Worm (Caenorhabditis elegans): ENCODE data around the gene C05E11.3.
A peak's percentile ranks its signal among the peaks of the same experiment; 100 is the strongest.

ce11 chrX:4569276-4569675, 8.8 kb upstream of the C05E11.3 start:
- TF ChIP-seq lsy-2 (tag; optimal IDR thresholded peaks at IDR 0.05) = no peak
- no peak for TF ChIP-seq ceh-82 (tag; optimal IDR thresholded peaks at IDR 0.05)
- no peak for TF ChIP-seq egl-27 (tag; optimal IDR thresholded peaks at IDR 0.05)
- TF ChIP-seq T26A8.4 (GFP tag; IDR thresholded peaks at IDR 0.05) = no peak
- no peak for TF ChIP-seq zfp-3 (GFP tag; conservative IDR thresholded peaks at IDR 0.05)
- no peak for TF ChIP-seq F26F4.8 (GFP tag; conservative IDR thresholded peaks at IDR 0.05)
- TF ChIP-seq F49E8.2 (tag; optimal IDR thresholded peaks at IDR 0.05; ENCODE audit: borderline replicate concordance) = no peak
- no peak for TF ChIP-seq rbr-2 (tag; optimal IDR thresholded peaks at IDR 0.05)
- no peak for TF ChIP-seq ctbp-1 (GFP tag; IDR thresholded peaks at IDR 0.05)
- no peak for TF ChIP-seq R02D3.7 (tag; optimal IDR thresholded peaks at IDR 0.05)
- TF ChIP-seq nhr-77 (tag; optimal IDR thresholded peaks at IDR 0.05) = no peak
- TF ChIP-seq unc-62 (GFP tag; optimal IDR thresholded peaks at IDR 0.05 in 1 of 2) = peak in 1 of 2 experiments; percentile 75
- no peak for TF ChIP-seq unc-62 (tag; optimal IDR thresholded peaks at IDR 0.05)
- no peak for TF ChIP-seq T20F7.1 (GFP tag; optimal IDR thresholded peaks at IDR 0.05)

Measured in whole organism, L4 larva.